Worm (Caenorhabditis elegans) whole organism, L4/young adult: ENCODE measurements around the gene srr-8.

Source experiments
- W03F9.2 ChIP-seq: fragments of 150-350 bp; optimal IDR thresholded peaks from 2 replicates; lab custom pipeline; 2014; ENCODE audit warnings: missing biosample characterization, missing genetic modification characterization
- dao-5 ChIP-seq: sonication (generic microtip); optimal IDR thresholded peaks from 2 replicates; lab custom pipeline; 2016; ENCODE audit warnings: missing genotype, missing genetic modification characterization, moderate library complexity, missing compliant biosample characterization

ce11 chrV:4964020-4964635 lies 37.4 kb upstream of the srr-8 start:
- TF ChIP-seq dao-5 (tag; lab: Kevin White, UChicago) (no peak), W03F9.2 (tag; lab: Kevin White, UChicago) (no peak)
